Worm (Caenorhabditis elegans) whole organism, young adult: ENCODE measurements around the gene ttn-1.

Experiments
- B0019.2 ChIP-seq: fragments of 200-800 bp; sonication (Bioruptor generic); conservative IDR thresholded peaks from 2 replicates; pipeline ENCODE4 v1.3.6; 2022; ENCODE audit warnings: missing genetic modification reagents, missing genetic modification characterization, missing compliant biosample characterization
- B0035.1 ChIP-seq: sonication (generic microtip); optimal IDR thresholded peaks from 2 replicates; lab custom pipeline; 2016; ENCODE audit warnings: missing genetic modification characterization, mild to moderate bottlenecking, missing compliant biosample characterization, missing genotype, missing genetic modification reagents
- B0336.3 ChIP-seq: fragments of 200-800 bp; sonication (Bioruptor generic); IDR thresholded peaks from 2 replicates; pipeline ENCODE4 v1.3.6; 2022; ENCODE audit warnings: missing genetic modification characterization, missing compliant biosample characterization
- C06A6.2 ChIP-seq: fragments of 200-800 bp; sonication (Bioruptor generic); conservative IDR thresholded peaks from 2 replicates; pipeline ENCODE4 v1.3.6; 2022; ENCODE audit warnings: missing genetic modification characterization, missing compliant biosample characterization
- F22D6.2 ChIP-seq: sonication (generic microtip); optimal IDR thresholded peaks from 2 replicates; lab custom pipeline; 2016; ENCODE audit warnings: mild to moderate bottlenecking, missing genetic modification characterization, missing compliant biosample characterization
- F23B12.7 ChIP-seq: sonication (generic microtip); optimal IDR thresholded peaks from 2 replicates; lab custom pipeline; 2017; ENCODE audit warnings: missing genetic modification characterization, mild to moderate bottlenecking, missing compliant biosample characterization, antibody characterized with exemption, moderate library complexity; ENCODE audit not compliant: insufficient read depth
- F49E8.2 ChIP-seq: sonication (generic microtip); optimal IDR thresholded peaks from 3 replicates; lab custom pipeline; 2017; ENCODE audit warnings: missing genetic modification characterization, mild to moderate bottlenecking, missing compliant biosample characterization, antibody characterized with exemption, moderate library complexity; ENCODE audit not compliant: insufficient read depth
- F52B5.7 ChIP-seq: sonication (generic microtip); optimal IDR thresholded peaks from 2 replicates; lab custom pipeline; 2016; ENCODE audit warnings: mild to moderate bottlenecking, missing genetic modification characterization, missing compliant biosample characterization
- F57C9.4 ChIP-seq: sonication (generic microtip); optimal IDR thresholded peaks from 2 replicates; lab custom pipeline; 2017; ENCODE audit warnings: mild to moderate bottlenecking, missing genetic modification characterization, missing compliant biosample characterization
- T07F8.4 ChIP-seq: sonication (generic microtip); optimal IDR thresholded peaks from 2 replicates; lab custom pipeline; 2016; ENCODE audit warnings: mild to moderate bottlenecking, missing genetic modification characterization, moderate library complexity, missing compliant biosample characterization
- T26A5.8 ChIP-seq: sonication (generic microtip); optimal IDR thresholded peaks from 2 replicates; lab custom pipeline; 2016; ENCODE audit warnings: missing genetic modification characterization, missing compliant biosample characterization
- Y95B8A.8 ChIP-seq: fragments of 200-800 bp; sonication (Bioruptor generic); IDR thresholded peaks from 2 replicates; pipeline ENCODE4 v1.3.6; 2022; ENCODE audit warnings: missing genetic modification reagents, missing genetic modification characterization, missing compliant biosample characterization
- ama-1 ChIP-seq, 3 experiments: fragments of 150-350 bp in 1 of 3; sonication (generic microtip) in 2 of 3; optimal IDR thresholded peaks; 2 replicates each; lab custom pipeline; 2014 to 2018; ENCODE audit warnings: missing biosample characterization in 2 of 3, missing genetic modification characterization in 2 of 3, missing genetic modification reagents in 2 of 3
- attf-5 ChIP-seq: fragments of 200-800 bp; sonication (Bioruptor generic); optimal IDR thresholded peaks from 2 replicates; lab custom pipeline; 2018; ENCODE audit warnings: mild to moderate bottlenecking, missing genetic modification characterization, missing compliant biosample characterization
- bed-2 ChIP-seq: fragments of 200-800 bp; sonication (Bioruptor generic); IDR thresholded peaks from 2 replicates; pipeline ENCODE4 v1.3.6; 2022; ENCODE audit warnings: missing genetic modification reagents, missing genetic modification characterization, missing compliant biosample characterization
- ccch-3 ChIP-seq: fragments of 200-800 bp; sonication (Bioruptor generic); optimal IDR thresholded peaks from 2 replicates; lab custom pipeline; 2018; ENCODE audit warnings: mild to moderate bottlenecking, missing genetic modification characterization, missing compliant biosample characterization
- cebp-1 ChIP-seq, 2 experiments: fragments of 200-800 bp in 1 of 2; sonication (Bioruptor generic) in 1 of 2; sonication (generic microtip) in 1 of 2; IDR thresholded peaks in 1 of 2; optimal IDR thresholded peaks in 1 of 2; 2 replicates each; pipeline versions ENCODE4 v1.3.6 to Lab custom; 2017 to 2022; ENCODE audit warnings: missing compliant biosample characterization in 2 of 2, missing genetic modification characterization in 2 of 2, mild to moderate bottlenecking in 1 of 2, missing genetic modification reagents in 1 of 2, moderate library complexity in 1 of 2
- dox-1 ChIP-seq: fragments of 200-800 bp; sonication (Bioruptor generic); IDR thresholded peaks from 2 replicates; pipeline ENCODE4 v1.3.6; 2022; ENCODE audit warnings: missing genetic modification reagents, missing genetic modification characterization, missing compliant biosample characterization
- efl-1 ChIP-seq: fragments of 150-350 bp; optimal IDR thresholded peaks from 2 replicates; lab custom pipeline; 2014; ENCODE audit warnings: missing biosample characterization, missing genetic modification reagents, missing genetic modification characterization
- ekl-4 ChIP-seq: fragments of 200-800 bp; sonication (Bioruptor generic); IDR thresholded peaks from 2 replicates; pipeline ENCODE4 v1.3.6; 2022; ENCODE audit warnings: missing genetic modification reagents, missing genetic modification characterization, missing compliant biosample characterization
- hlh-26 ChIP-seq: fragments of 200-800 bp; sonication (Bioruptor generic); conservative IDR thresholded peaks from 2 replicates; pipeline ENCODE4 v1.3.6; 2022; ENCODE audit warnings: missing genetic modification reagents, missing genetic modification characterization, missing compliant biosample characterization
- hsf-1 ChIP-seq: fragments of 200-800 bp; sonication (Bioruptor generic); IDR thresholded peaks from 2 replicates; pipeline ENCODE4 v1.3.6; 2022; ENCODE audit warnings: missing genetic modification reagents, missing genetic modification characterization, missing compliant biosample characterization
- lag-1 ChIP-seq: fragments of 200-800 bp; sonication (Bioruptor generic); IDR thresholded peaks from 2 replicates; pipeline ENCODE4 v1.3.6; 2022; ENCODE audit warnings: missing genetic modification reagents, missing genetic modification characterization, missing compliant biosample characterization
- let-607 ChIP-seq, 2 experiments: fragments of 200-800 bp in 1 of 2; sonication (Bioruptor generic) in 1 of 2; sonication (generic microtip) in 1 of 2; optimal IDR thresholded peaks; 2 replicates each; lab custom pipeline; 2016 to 2018; ENCODE audit warnings: mild to moderate bottlenecking in 2 of 2, missing compliant biosample characterization in 2 of 2, missing genetic modification characterization in 2 of 2, moderate library complexity in 2 of 2, missing genotype in 1 of 2
- lin-26 ChIP-seq: fragments of 200-800 bp; sonication (Bioruptor generic); IDR thresholded peaks from 2 replicates; pipeline ENCODE4 v1.3.6; 2022; ENCODE audit warnings: missing genetic modification reagents, missing genetic modification characterization, missing compliant biosample characterization
- lin-40 ChIP-seq: sonication (generic microtip); optimal IDR thresholded peaks from 2 replicates; lab custom pipeline; 2016; ENCODE audit warnings: missing genetic modification characterization, mild to moderate bottlenecking, missing compliant biosample characterization, missing genotype, missing genetic modification reagents
- lin-54 ChIP-seq: fragments of 200-800 bp; sonication (Bioruptor generic); optimal IDR thresholded peaks from 2 replicates; lab custom pipeline; 2018; ENCODE audit warnings: mild to moderate bottlenecking, missing genetic modification characterization, missing compliant biosample characterization
- lir-1 ChIP-seq: fragments of 200-800 bp; sonication (Bioruptor generic); conservative IDR thresholded peaks from 2 replicates; pipeline ENCODE4 v1.3.6; 2022; ENCODE audit warnings: missing genetic modification reagents, missing genetic modification characterization, missing compliant biosample characterization
- madf-8 ChIP-seq: fragments of 200-800 bp; sonication (Bioruptor generic); conservative IDR thresholded peaks from 2 replicates; pipeline ENCODE4 v1.3.6; 2022; ENCODE audit warnings: missing genetic modification reagents, missing genetic modification characterization, missing compliant biosample characterization
- mcd-1 ChIP-seq: fragments of 200-800 bp; sonication (Bioruptor generic); IDR thresholded peaks from 2 replicates; pipeline ENCODE4 v1.3.6; 2022; ENCODE audit warnings: missing genetic modification reagents, missing genetic modification characterization, missing compliant biosample characterization
- nhr-80 ChIP-seq: sonication (generic microtip); optimal IDR thresholded peaks from 2 replicates; lab custom pipeline; 2016; ENCODE audit warnings: missing genetic modification characterization, missing compliant biosample characterization
- pha-4 ChIP-seq: fragments of 150-350 bp; sonication (generic microtip); optimal IDR thresholded peaks from 2 replicates; lab custom pipeline; 2014; ENCODE audit warnings: missing biosample characterization, missing genetic modification reagents, missing genetic modification characterization
- rcor-1 ChIP-seq: fragments of 200-800 bp; sonication (Bioruptor generic); IDR thresholded peaks from 2 replicates; pipeline ENCODE4 v1.3.6; 2022; ENCODE audit warnings: missing genetic modification reagents, missing genetic modification characterization, missing compliant biosample characterization
- repo-1 ChIP-seq: sonication (generic microtip); optimal IDR thresholded peaks from 2 replicates; lab custom pipeline; 2017; ENCODE audit warnings: mild to moderate bottlenecking, missing genetic modification characterization, missing compliant biosample characterization
- sdz-38 ChIP-seq: sonication (generic microtip); optimal IDR thresholded peaks from 2 replicates; lab custom pipeline; 2016; ENCODE audit warnings: missing genotype, missing genetic modification characterization, missing compliant biosample characterization
- snpc-1.1 ChIP-seq: sonication (generic microtip); optimal IDR thresholded peaks from 2 replicates; lab custom pipeline; 2017; ENCODE audit warnings: missing genetic modification characterization, mild to moderate bottlenecking, missing compliant biosample characterization, antibody characterized with exemption, moderate library complexity, missing genotype, missing genetic modification reagents; ENCODE audit not compliant: insufficient read depth
- snpc-4 ChIP-seq, 5 experiments: fragments of 150-350 bp in 1 of 5; sonication (generic microtip) in 4 of 5; optimal IDR thresholded peaks; 2 replicates each; lab custom pipeline; 2014 to 2018; ENCODE audit warnings: missing genetic modification characterization in 5 of 5, missing biosample characterization in 3 of 5, antibody characterized with exemption in 2 of 5, mild to moderate bottlenecking in 2 of 5, missing compliant biosample characterization in 2 of 5, missing genotype in 2 of 5, moderate library complexity in 2 of 5, missing genetic modification reagents in 1 of 5
- sptf-2 ChIP-seq: fragments of 200-800 bp; sonication (Bioruptor generic); optimal IDR thresholded peaks from 2 replicates; lab custom pipeline; 2018; ENCODE audit warnings: mild to moderate bottlenecking, missing genetic modification characterization, missing compliant biosample characterization
- zfh-2 ChIP-seq: fragments of 200-800 bp; sonication (Bioruptor generic); conservative IDR thresholded peaks from 2 replicates; pipeline ENCODE4 v1.3.6; 2022; ENCODE audit warnings: missing genetic modification reagents, missing genetic modification characterization, missing compliant biosample characterization
- zim-3 ChIP-seq: sonication (generic microtip); optimal IDR thresholded peaks from 2 replicates; lab custom pipeline; 2017; ENCODE audit warnings: mild to moderate bottlenecking, missing genetic modification characterization, moderate library complexity, missing compliant biosample characterization
- ztf-18 ChIP-seq: sonication (generic microtip); optimal IDR thresholded peaks from 2 replicates; lab custom pipeline; 2016; ENCODE audit warnings: missing genotype, mild to moderate bottlenecking, missing genetic modification characterization, missing compliant biosample characterization
- ztf-22 ChIP-seq: fragments of 200-800 bp; sonication (Bioruptor generic); optimal IDR thresholded peaks from 2 replicates; lab custom pipeline; 2018; ENCODE audit warnings: mild to moderate bottlenecking, missing genetic modification characterization, moderate library complexity, missing compliant biosample characterization
- ztf-26 ChIP-seq: sonication (generic microtip); optimal IDR thresholded peaks from 2 replicates; lab custom pipeline; 2017; ENCODE audit warnings: missing genetic modification characterization, missing compliant biosample characterization

Gene ttn-1

DNA sequence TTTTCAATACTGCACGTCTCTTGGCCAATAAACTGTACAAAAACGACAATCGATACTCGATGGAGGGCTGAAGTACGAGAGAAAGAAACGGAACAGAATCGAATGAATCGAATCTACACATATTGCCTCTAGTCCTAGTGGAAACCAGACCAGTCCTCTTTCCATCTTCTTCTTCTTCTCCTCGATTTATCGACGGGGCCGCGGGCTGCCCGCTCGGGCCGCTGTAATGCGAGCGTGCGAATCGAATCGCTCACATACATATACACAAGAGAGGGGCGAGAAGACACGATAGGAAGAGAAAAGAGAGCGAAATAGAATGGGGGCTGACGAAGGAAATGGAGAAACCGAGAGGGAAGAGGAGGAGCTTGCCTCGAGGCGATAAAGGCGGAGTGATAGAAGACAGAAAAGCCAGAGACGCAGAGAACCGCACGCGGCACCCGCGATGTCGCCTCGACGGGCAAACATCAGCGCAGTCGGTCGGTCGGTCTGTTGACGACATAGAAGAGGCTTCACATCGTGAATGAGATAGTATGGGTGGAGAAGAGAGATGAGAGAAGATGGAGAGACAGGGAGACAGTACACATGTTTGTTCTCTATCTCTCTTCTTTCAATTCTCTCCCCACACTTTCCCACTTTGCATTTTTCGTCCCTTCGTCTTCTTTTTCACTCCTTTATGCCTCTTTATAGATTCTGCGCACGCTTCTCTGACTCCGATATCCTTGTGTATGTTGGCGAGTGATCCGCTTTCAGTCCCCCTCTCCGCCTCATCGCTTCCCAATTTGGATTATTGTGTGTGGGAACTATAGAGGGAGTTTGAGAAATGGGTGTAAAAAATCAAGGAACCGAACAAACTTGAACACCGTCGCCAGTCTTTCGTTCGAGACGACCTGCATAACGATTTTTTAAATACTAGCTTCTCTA lies 25.2 kb upstream of the ttn-1 start (continued):
- TF ChIP-seq hsf-1 (GFP tag; lab: Robert Waterston, UW): 0 out of 2 replicates have a peak, but pooled peaks have one; percentile 22
- peak; percentile 44 for TF ChIP-seq lin-54 (GFP tag; lab: Kevin White, UChicago)
- TF ChIP-seq B0035.1 (tag; lab: Kevin White, UChicago): peak; percentile 71
- TF ChIP-seq lin-26 (GFP tag; lab: Robert Waterston, UW): peak; percentile 76; the same call in 1 of the 2 replicates
- TF ChIP-seq mcd-1: peak; percentile 76
- no peak for TF ChIP-seq snpc-4 (GFP tag; optimal IDR thresholded peaks at IDR 0.05; lab: Kevin White, UChicago)
- TF ChIP-seq snpc-4 (tag; optimal IDR thresholded peaks at IDR 0.05; lab: Kevin White, UChicago): peak; percentile 58 to 69 (median 62)
- peak; percentile 99 for TF ChIP-seq zfh-2 (GFP tag; lab: Robert Waterston, UW)
- no peak for TF ChIP-seq efl-1 (GFP tag; lab: Kevin White, UChicago)
- no peak for TF ChIP-seq F52B5.7
- 0 out of 2 replicates have a peak, but pooled peaks have one; percentile 62 for TF ChIP-seq lag-1 (GFP tag; lab: Robert Waterston, UW)
- peak; percentile 59; the same call in 1 of the 2 replicates for TF ChIP-seq dox-1 (GFP tag; lab: Robert Waterston, UW)
- TF ChIP-seq lir-1 (GFP tag; lab: Robert Waterston, UW): peak; percentile 53; the same call in 1 of the 2 replicates
- peak; percentile 56 for TF ChIP-seq attf-5 (GFP tag; lab: Kevin White, UChicago)
- 0 out of 2 replicates have a peak, but pooled peaks have one; percentile 38 for TF ChIP-seq bed-2
- TF ChIP-seq zim-3: no peak
- no peak for TF ChIP-seq ccch-3 (GFP tag; lab: Kevin White, UChicago)
- TF ChIP-seq ekl-4: peak; percentile 52; the same call in 1 of the 2 replicates
- TF ChIP-seq F23B12.7 (tag; lab: Kevin White, UChicago): no peak
- TF ChIP-seq lin-40 (tag; lab: Kevin White, UChicago): peak; percentile 92
- peak; percentile 86 for TF ChIP-seq ztf-26 (tag; lab: Kevin White, UChicago)
- TF ChIP-seq B0019.2 (GFP tag; lab: Robert Waterston, UW): no peak
- TF ChIP-seq Y95B8A.8 (GFP tag; lab: Robert Waterston, UW): peak; percentile 39; the same call in 1 of the 2 replicates
- TF ChIP-seq ztf-22: no peak
- TF ChIP-seq ztf-18 (tag; lab: Kevin White, UChicago): peak; percentile 32
- TF ChIP-seq B0336.3 (GFP tag; lab: Robert Waterston, UW): peak; percentile 89
- peak; percentile 46 for TF ChIP-seq pha-4 (tag; lab: Kevin White, UChicago)
- TF ChIP-seq ama-1 (optimal IDR thresholded peaks at IDR 0.05; lab: Kevin White, UChicago): peak; percentile 98
- TF ChIP-seq ama-1 (GFP tag; optimal IDR thresholded peaks at IDR 0.05; lab: Kevin White, UChicago): peak in 1 of 2 experiments; percentile 15
- no peak for TF ChIP-seq sptf-2
- no peak for TF ChIP-seq T07F8.4 (tag; lab: Kevin White, UChicago)
- TF ChIP-seq F49E8.2 (tag; lab: Kevin White, UChicago): no peak
- no peak for TF ChIP-seq hlh-26 (GFP tag; lab: Robert Waterston, UW)
- TF ChIP-seq rcor-1: peak; percentile 70
- peak; percentile 67 for TF ChIP-seq F22D6.2 (tag; lab: Kevin White, UChicago)
- no peak for TF ChIP-seq F57C9.4 (tag; lab: Kevin White, UChicago)
- TF ChIP-seq repo-1: peak; percentile 77
- TF ChIP-seq T26A5.8 (tag; lab: Kevin White, UChicago): no peak
- TF ChIP-seq let-607 (tag; optimal IDR thresholded peaks at IDR 0.05; lab: Kevin White, UChicago): peak in 1 of 2 experiments; percentile 49
- TF ChIP-seq snpc-1.1 (tag; lab: Kevin White, UChicago): no peak
- peak; percentile 36 for TF ChIP-seq nhr-80 (tag; lab: Kevin White, UChicago)
- TF ChIP-seq C06A6.2 (GFP tag; lab: Robert Waterston, UW): peak; percentile 83
- TF ChIP-seq sdz-38 (tag; lab: Kevin White, UChicago): no peak
- 0 out of 2 replicates have a peak, but pooled peaks have one; percentile 33 for TF ChIP-seq cebp-1 (GFP tag; IDR thresholded peaks at IDR 0.05; lab: Robert Waterston, UW)
- TF ChIP-seq cebp-1 (tag; optimal IDR thresholded peaks at IDR 0.05; lab: Kevin White, UChicago): peak; percentile 91
- no peak for TF ChIP-seq madf-8 (GFP tag; lab: Robert Waterston, UW)
